Worm (Caenorhabditis elegans) whole organism, mixed stage, embryonic: ENCODE data around the gene cpna-4.
"Not testable (repeated sequence)": the region's sequence is repeated elsewhere in the genome, so short reads cannot be mapped to it uniquely, and the experiment has no call there.

Experiments
- M03D4.4 ChIP-seq: sonication (generic microtip); optimal IDR thresholded peaks from 2 replicates; lab custom pipeline; 2017; ENCODE audit warnings: mild to moderate bottlenecking, missing genetic modification characterization, missing compliant biosample characterization
- bed-3 ChIP-seq: fragments of 200-800 bp; sonication (Bioruptor generic); optimal IDR thresholded peaks from 3 replicates; lab custom pipeline; 2018; ENCODE audit warnings: mild to moderate bottlenecking, missing genetic modification characterization, moderate library complexity, missing compliant biosample characterization
- ceh-39 ChIP-seq: fragments of 150-350 bp; optimal IDR thresholded peaks from 2 replicates; lab custom pipeline; 2014; ENCODE audit warnings: missing biosample characterization, missing genetic modification characterization
- ceh-43 ChIP-seq: fragments of 200-800 bp; sonication (Bioruptor generic); optimal IDR thresholded peaks from 2 replicates; lab custom pipeline; 2018; ENCODE audit warnings: mild to moderate bottlenecking, missing genetic modification characterization, moderate library complexity, missing compliant biosample characterization
- ceh-83 ChIP-seq: fragments of 200-800 bp; sonication (Bioruptor generic); optimal IDR thresholded peaks from 2 replicates; lab custom pipeline; 2018; ENCODE audit warnings: mild to moderate bottlenecking, missing genetic modification characterization, missing compliant biosample characterization
- ces-1 ChIP-seq: fragments of 150-350 bp; optimal IDR thresholded peaks from 2 replicates; lab custom pipeline; 2014; ENCODE audit warnings: missing biosample characterization, missing genetic modification reagents, missing genetic modification characterization
- cnd-1 ChIP-seq: fragments of 200-800 bp; sonication (Bioruptor generic); optimal IDR thresholded peaks from 2 replicates; lab custom pipeline; 2018; ENCODE audit warnings: mild to moderate bottlenecking, missing genetic modification characterization, missing compliant biosample characterization
- drap-1 ChIP-seq: fragments of 200-800 bp; sonication (Bioruptor generic); optimal IDR thresholded peaks from 3 replicates; lab custom pipeline; 2018; ENCODE audit warnings: mild to moderate bottlenecking, missing genetic modification characterization, missing compliant biosample characterization
- elt-1 ChIP-seq: sonication (generic microtip); optimal IDR thresholded peaks from 2 replicates; lab custom pipeline; 2017; ENCODE audit warnings: missing genetic modification characterization, mild to moderate bottlenecking, missing compliant biosample characterization, antibody characterized with exemption, moderate library complexity, borderline replicate concordance; ENCODE audit not compliant: insufficient read depth
- flh-1 ChIP-seq: fragments of 200-800 bp; sonication (Bioruptor generic); optimal IDR thresholded peaks from 2 replicates; lab custom pipeline; 2018; ENCODE audit warnings: mild to moderate bottlenecking, missing genetic modification characterization, moderate library complexity, missing compliant biosample characterization
- ham-2 ChIP-seq: fragments of 200-800 bp; sonication (Bioruptor generic); optimal IDR thresholded peaks from 2 replicates; lab custom pipeline; 2018; ENCODE audit warnings: mild to moderate bottlenecking, missing genetic modification characterization, missing compliant biosample characterization
- hlh-1 ChIP-seq: fragments of 150-350 bp; optimal IDR thresholded peaks from 2 replicates; lab custom pipeline; 2014; ENCODE audit warnings: missing biosample characterization, missing genetic modification reagents, missing genetic modification characterization
- lin-32 ChIP-seq: fragments of 200-800 bp; sonication (Bioruptor generic); optimal IDR thresholded peaks from 2 replicates; lab custom pipeline; 2018; ENCODE audit warnings: mild to moderate bottlenecking, missing genetic modification characterization, missing compliant biosample characterization
- lsy-2 ChIP-seq: fragments of 150-350 bp; optimal IDR thresholded peaks from 2 replicates; lab custom pipeline; 2014; ENCODE audit warnings: missing biosample characterization, missing genetic modification characterization
- mab-5 ChIP-seq: fragments of 150-350 bp; optimal IDR thresholded peaks from 2 replicates; lab custom pipeline; 2014; ENCODE audit warnings: missing biosample characterization, missing genetic modification characterization
- mep-1 ChIP-seq: fragments of 150-350 bp; optimal IDR thresholded peaks from 2 replicates; lab custom pipeline; 2017; ENCODE audit warnings: missing biosample characterization, missing genetic modification reagents, missing genetic modification characterization, inconsistent platforms
- nhr-12 ChIP-seq: fragments of 150-350 bp; optimal IDR thresholded peaks from 2 replicates; lab custom pipeline; 2014; ENCODE audit warnings: missing biosample characterization, missing genetic modification characterization
- nhr-2 ChIP-seq: fragments of 150-350 bp; optimal IDR thresholded peaks from 2 replicates; lab custom pipeline; 2014; ENCODE audit warnings: missing biosample characterization, missing genetic modification characterization
- nhr-237 ChIP-seq: fragments of 150-350 bp; optimal IDR thresholded peaks from 2 replicates; lab custom pipeline; 2014; ENCODE audit warnings: missing biosample characterization, missing genetic modification characterization
- nhr-28 ChIP-seq: fragments of 150-350 bp; optimal IDR thresholded peaks from 2 replicates; lab custom pipeline; 2014; ENCODE audit warnings: missing biosample characterization, missing genetic modification characterization
- nhr-76 ChIP-seq: sonication (generic microtip); optimal IDR thresholded peaks from 2 replicates; lab custom pipeline; 2017; ENCODE audit warnings: missing biosample characterization, missing genetic modification characterization
- pha-4 ChIP-seq: fragments of 150-350 bp; optimal IDR thresholded peaks from 2 replicates; lab custom pipeline; 2018; ENCODE audit warnings: missing biosample characterization, missing genetic modification reagents, missing genetic modification characterization
- sem-2 ChIP-seq: fragments of 200-800 bp; sonication (Bioruptor generic); optimal IDR thresholded peaks from 2 replicates; lab custom pipeline; 2018; ENCODE audit warnings: mild to moderate bottlenecking, missing genetic modification characterization, missing compliant biosample characterization
- sptf-1 ChIP-seq: sonication (generic microtip); optimal IDR thresholded peaks from 2 replicates; lab custom pipeline; 2017; ENCODE audit warnings: mild to moderate bottlenecking, missing genetic modification characterization, moderate library complexity, missing compliant biosample characterization
- tbx-8 ChIP-seq: fragments of 200-800 bp; sonication (Bioruptor generic); optimal IDR thresholded peaks from 2 replicates; lab custom pipeline; 2018; ENCODE audit warnings: mild to moderate bottlenecking, missing genetic modification characterization, moderate library complexity, missing compliant biosample characterization
- unc-120 ChIP-seq: sonication (generic microtip); optimal IDR thresholded peaks from 2 replicates; lab custom pipeline; 2017; ENCODE audit warnings: missing genetic modification characterization, missing compliant biosample characterization; ENCODE audit not compliant: poor library complexity, severe bottlenecking
- unc-39 ChIP-seq: fragments of 150-350 bp; optimal IDR thresholded peaks from 2 replicates; lab custom pipeline; 2014; ENCODE audit warnings: missing biosample characterization, missing genetic modification characterization
- unc-62 ChIP-seq: fragments of 150-350 bp; optimal IDR thresholded peaks from 2 replicates; lab custom pipeline; 2014; ENCODE audit warnings: missing biosample characterization, missing genetic modification reagents, missing genetic modification characterization
- zip-8 ChIP-seq: fragments of 150-350 bp; optimal IDR thresholded peaks from 2 replicates; lab custom pipeline; 2014; ENCODE audit warnings: missing biosample characterization, missing genetic modification characterization

The cpna-4 gene

DNA sequence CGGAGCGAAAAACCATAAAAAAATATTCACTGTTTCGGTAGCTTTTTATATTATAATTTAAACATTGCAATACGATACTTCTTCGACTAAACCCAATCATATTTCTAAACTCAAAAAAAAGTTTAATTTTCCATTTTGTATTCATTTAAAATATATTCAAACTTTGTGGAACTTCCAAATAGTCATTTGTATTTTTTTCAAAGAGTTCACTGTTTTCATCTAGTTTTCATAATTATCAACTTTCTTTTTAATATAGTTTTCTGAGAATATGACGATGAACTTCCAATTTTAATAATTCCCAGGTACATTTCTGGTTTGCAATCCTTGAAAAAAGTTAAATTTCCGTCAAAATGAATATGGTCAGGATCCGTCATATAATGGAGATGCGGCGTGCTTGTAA lies at the start of gene cpna-4:
TSS of gene cpna-4 (plus strand) at position 301 of the 400 bp plus-strand sequence.
- TF ChIP-seq M03D4.4 (tag; lab: Kevin White, UChicago) = no peak
- TF ChIP-seq, all 35 proteins: peak for 0

DNA sequence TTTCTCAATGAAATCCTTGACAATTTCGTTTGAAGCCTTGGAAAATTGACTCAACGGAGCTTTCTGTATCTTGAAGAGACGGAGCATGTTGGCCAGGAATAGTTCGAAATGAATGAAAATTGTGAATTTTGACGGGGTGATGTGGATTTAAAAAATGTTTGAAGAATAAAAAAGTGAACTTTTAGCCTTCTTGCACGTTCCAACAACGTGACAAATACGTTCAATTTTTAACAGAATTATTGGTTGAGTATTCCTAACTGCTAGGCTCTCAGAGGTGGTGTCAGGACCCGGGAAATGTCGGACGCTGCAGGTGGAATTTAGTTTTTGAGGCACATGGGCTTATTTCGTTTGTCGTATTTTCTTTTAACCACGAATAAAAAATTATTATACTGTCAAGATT lies 49.8 kb upstream of the cpna-4 start, which contains the start of gene Y73F8A.12:
TSS of gene Y73F8A.12 (minus strand) at position 101 of the 400 bp plus-strand sequence.
- TF ChIP-seq cnd-1 (tag; lab: Kevin White, UChicago); drap-1 (GFP tag; lab: Kevin White, UChicago); unc-62 (GFP tag; lab: Kevin White, UChicago): not testable (repeated sequence)

DNA sequence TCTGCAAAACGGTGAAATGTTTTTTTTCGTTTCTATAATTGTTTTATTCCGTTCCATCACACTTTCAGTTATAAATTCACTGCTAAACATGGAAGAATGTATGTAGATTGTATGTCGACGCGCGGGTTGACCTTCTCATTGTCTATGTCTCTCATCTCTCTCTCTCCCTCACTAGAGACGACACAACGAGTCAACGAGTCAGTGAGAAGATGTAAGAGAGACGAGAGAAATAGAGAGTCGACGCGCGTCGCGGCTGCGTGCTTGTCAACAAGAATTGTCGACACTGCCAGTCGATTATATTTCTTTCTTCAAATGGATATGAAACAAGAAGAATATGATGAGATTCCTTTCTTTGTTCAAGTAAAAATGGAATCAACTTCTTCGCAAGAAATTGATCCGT lies 49.3 kb upstream of the cpna-4 start, which contains the start of gene Y73F8A.13:
TSS of gene Y73F8A.13 (plus strand) at position 240 of the 400 bp plus-strand sequence.
- TF ChIP-seq lin-32 (GFP tag; lab: Kevin White, UChicago) = no peak
- no peak for TF ChIP-seq nhr-76 (tag; lab: Kevin White, UChicago)
- TF ChIP-seq ceh-83 (GFP tag; lab: Kevin White, UChicago) = no peak
- no peak for TF ChIP-seq elt-1
- TF ChIP-seq hlh-1 (tag; lab: Kevin White, UChicago) = peak; percentile 2
- TF ChIP-seq cnd-1 (tag; lab: Kevin White, UChicago) = no peak
- TF ChIP-seq ceh-39 (tag; lab: Kevin White, UChicago) = no peak
- no peak for TF ChIP-seq ceh-43
- peak; percentile 33 for TF ChIP-seq pha-4
- no peak for TF ChIP-seq ham-2 (GFP tag; lab: Kevin White, UChicago)
- TF ChIP-seq, all 35 proteins: peak for 2

ce11 chrIV:15315502-15315901 lies 45.8 kb upstream of the cpna-4 start:
- TF ChIP-seq M03D4.4 (tag; lab: Kevin White, UChicago) (no peak), nhr-2 (no peak), flh-1 (GFP tag; lab: Kevin White, UChicago) (no peak), unc-120 (tag; lab: Kevin White, UChicago) (no peak), lsy-2 (tag; lab: Kevin White, UChicago) (no peak), hlh-1 (tag; lab: Kevin White, UChicago) (no peak), bed-3 (GFP tag; lab: Kevin White, UChicago) (no peak), tbx-8 (GFP tag; lab: Kevin White, UChicago) (no peak), lin-32 (GFP tag; lab: Kevin White, UChicago) (no peak), elt-1 (no peak)

- not testable (repeated sequence) for TF ChIP-seq unc-62 (GFP tag; lab: Kevin White, UChicago); zip-8; unc-39
Measured at ce11 chrIV:15318982-15319381, 42.4 kb upstream of the cpna-4 start, which contains the start of gene Y73F8A.14. Gene Y73F8A.14, minus strand, starts transcription at chrIV:15319082.

DNA sequence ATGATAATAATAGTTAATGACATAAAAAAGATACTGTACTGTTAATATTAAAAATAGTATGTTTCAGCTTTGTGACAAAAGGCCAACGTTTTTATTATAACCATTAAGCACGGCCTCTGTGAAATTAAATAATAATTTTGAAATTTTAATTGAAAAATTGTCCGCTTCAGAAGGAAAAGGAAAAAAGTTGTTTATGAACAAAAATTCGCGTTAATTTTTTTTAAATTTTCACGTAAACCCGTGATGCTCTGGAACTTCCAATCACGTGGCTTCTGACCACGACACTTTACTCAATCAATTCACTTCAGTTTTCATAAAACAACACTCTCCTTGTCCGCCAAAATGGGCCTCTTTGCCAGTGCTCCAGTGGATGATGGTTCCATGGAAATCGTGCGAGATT lies 40.1 kb upstream of the cpna-4 start, which contains the start of gene Y73F8A.15:
TSS of gene Y73F8A.15 (plus strand) at position 301 of the 400 bp plus-strand sequence.
- TF ChIP-seq ces-1 (GFP tag; lab: Kevin White, UChicago) = no peak
- TF ChIP-seq nhr-28 (tag; lab: Kevin White, UChicago) = no peak
- no peak for TF ChIP-seq nhr-237 (tag; lab: Kevin White, UChicago)
- no peak for TF ChIP-seq cnd-1 (tag; lab: Kevin White, UChicago)
- TF ChIP-seq ceh-39 (tag; lab: Kevin White, UChicago) = no peak
- TF ChIP-seq nhr-76 (tag; lab: Kevin White, UChicago) = no peak
- TF ChIP-seq zip-8 = no peak
- no peak for TF ChIP-seq sem-2
- no peak for TF ChIP-seq nhr-12 (tag; lab: Kevin White, UChicago)
- no peak for TF ChIP-seq ceh-43
- TF ChIP-seq drap-1 (GFP tag; lab: Kevin White, UChicago) = no peak
- no peak for TF ChIP-seq bed-3 (GFP tag; lab: Kevin White, UChicago)

ce11 chrIV:15323593-15323992 lies 37.8 kb upstream of the cpna-4 start, which contains the start of gene tbx-39:
Gene tbx-39, plus strand, starts transcription at chrIV:15323893.
- TF ChIP-seq cnd-1 (tag; lab: Kevin White, UChicago) = no peak
- no peak for TF ChIP-seq mab-5 (tag; lab: Kevin White, UChicago)
- no peak for TF ChIP-seq nhr-28 (tag; lab: Kevin White, UChicago)
- no peak for TF ChIP-seq sptf-1
- TF ChIP-seq unc-120 (tag; lab: Kevin White, UChicago) = no peak
- TF ChIP-seq hlh-1 (tag; lab: Kevin White, UChicago) = no peak
- TF ChIP-seq ceh-83 (GFP tag; lab: Kevin White, UChicago) = no peak
- TF ChIP-seq sem-2 = no peak
- TF ChIP-seq mep-1 (tag; lab: Kevin White, UChicago) = no peak
